Fruit fly (Drosophila melanogaster) ovary, adult (tissue): ENCODE data around the gene nst.
A peak's percentile ranks its signal among the peaks of the same experiment; 100 is the strongest.

Experiments used
- CG17801 ChIP-seq: fragments of 200-800 bp; optimal IDR thresholded peaks from 2 replicates; lab custom pipeline; 2019; ENCODE audit warnings: missing biosample characterization, mild to moderate bottlenecking, missing genetic modification characterization, moderate library complexity; ENCODE audit not compliant: partially characterized antibody

The nst gene

dm6 chr3L:12496428-12497344 lies 33.3 kb downstream of the nst start, which contains the start of gene CG10657:
CG10657 (minus strand) TSS chr3L:12497216.
- no peak for TF ChIP-seq CG17801 (GFP tag; lab: Kevin White, UChicago)

- no peak for TF ChIP-seq CG17801 (GFP tag; lab: Kevin White, UChicago)
Observed at dm6 chr3L:12495312-12495725, 34.7 kb downstream of the nst start.

dm6 chr3L:12494273-12494672 lies 35.7 kb downstream of the nst start:
- no peak for TF ChIP-seq CG17801 (GFP tag; lab: Kevin White, UChicago)

DNA sequence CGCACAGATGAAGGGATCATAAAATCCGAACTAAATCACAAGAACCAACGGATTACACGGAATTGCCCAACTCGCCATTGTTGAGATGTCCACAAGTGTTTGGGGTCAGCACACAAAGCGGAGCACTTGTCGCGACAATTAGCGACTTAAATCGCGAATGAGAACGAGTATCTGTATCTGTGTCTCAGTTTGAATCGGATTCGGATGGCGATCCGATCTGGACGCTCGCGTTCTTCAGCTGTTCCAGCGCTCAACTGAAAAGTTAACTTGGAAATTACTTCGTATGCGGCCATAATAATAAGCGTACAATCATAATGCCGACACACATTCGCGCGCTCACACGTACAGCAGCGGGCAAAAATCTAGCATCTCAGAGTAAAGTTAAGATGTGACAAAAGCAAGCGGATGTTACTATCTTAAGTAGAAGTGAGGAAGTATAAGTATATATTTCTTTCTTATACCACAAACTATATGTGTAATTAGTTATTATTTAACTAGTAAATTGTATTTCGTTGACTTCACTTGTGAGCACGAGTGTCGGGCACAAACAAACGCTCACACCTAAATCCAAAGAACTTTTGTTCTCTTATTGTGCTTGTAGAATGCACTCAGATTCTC lies 39.4 kb downstream of the nst start, which contains the start of gene CG10660:
Gene CG10660, minus strand, starts transcription at position 259 of the 618 bp plus-strand sequence.
- TF ChIP-seq CG17801 (GFP tag; lab: Kevin White, UChicago), result peak; percentile 86

DNA sequence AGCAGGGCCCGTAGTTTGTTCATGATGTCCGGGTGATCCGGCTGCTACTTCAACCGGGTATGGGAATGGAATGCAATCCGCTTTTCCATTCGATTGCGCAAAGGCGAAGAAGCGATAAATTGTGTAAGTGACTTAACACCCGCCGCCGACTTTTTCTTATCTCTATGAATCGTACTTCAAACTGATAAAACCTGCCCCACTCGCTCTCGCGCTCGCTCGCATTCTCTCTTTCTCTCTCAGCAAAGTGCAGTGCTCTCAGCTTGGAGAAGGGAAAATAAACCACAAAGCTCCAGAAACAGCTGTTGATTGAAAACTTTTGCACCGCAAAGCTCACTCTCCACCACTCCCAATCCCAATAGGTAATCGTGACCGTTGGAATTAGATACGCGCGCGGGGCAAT lies 40.0 kb downstream of the nst start:
- no peak for TF ChIP-seq CG17801 (GFP tag; lab: Kevin White, UChicago)

DNA sequence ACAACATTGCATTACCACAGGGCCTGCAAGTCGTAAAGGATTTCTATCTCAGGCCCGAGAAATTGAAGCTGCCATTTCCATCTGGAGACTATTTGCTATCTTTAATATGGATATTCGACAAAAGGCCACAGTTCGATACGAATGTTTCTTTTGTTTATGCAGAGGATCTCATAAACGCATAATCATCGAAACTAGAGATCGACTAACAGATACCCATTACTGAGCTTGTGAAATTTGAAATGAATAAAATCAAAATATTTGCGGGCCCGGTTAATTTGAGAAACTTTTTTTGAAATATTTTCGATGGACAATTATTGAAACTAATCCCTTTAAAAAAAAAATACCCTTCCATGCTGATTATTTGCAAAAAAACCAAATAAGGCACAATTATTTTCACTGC lies 43.8 kb downstream of the nst start:
- TF ChIP-seq CG17801 (GFP tag; lab: Kevin White, UChicago), result no peak

DNA sequence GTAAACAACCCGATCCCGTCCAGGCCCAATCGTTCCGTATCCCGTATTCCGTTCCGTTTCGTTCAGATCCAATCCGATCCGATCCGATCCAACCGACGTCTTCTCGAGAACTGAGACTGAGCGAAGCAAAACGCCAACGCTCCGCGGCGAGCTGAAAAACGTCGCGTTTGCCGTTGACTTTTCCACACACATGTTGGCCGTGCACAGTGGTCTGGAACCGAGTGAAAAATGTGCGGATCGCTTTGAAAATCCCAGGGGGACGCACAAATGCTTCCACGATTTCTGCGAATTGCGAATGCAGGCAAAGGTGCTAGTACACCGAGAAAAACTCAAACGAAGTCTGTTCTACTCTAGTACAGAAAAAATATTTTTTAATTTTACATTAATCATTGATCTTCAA lies 45.0 kb downstream of the nst start, which contains the start of gene CG10663:
Gene CG10663, minus strand, starts transcription at position 88 of the 400 bp plus-strand sequence.
- TF ChIP-seq CG17801 (GFP tag; lab: Kevin White, UChicago), result no peak

DNA sequence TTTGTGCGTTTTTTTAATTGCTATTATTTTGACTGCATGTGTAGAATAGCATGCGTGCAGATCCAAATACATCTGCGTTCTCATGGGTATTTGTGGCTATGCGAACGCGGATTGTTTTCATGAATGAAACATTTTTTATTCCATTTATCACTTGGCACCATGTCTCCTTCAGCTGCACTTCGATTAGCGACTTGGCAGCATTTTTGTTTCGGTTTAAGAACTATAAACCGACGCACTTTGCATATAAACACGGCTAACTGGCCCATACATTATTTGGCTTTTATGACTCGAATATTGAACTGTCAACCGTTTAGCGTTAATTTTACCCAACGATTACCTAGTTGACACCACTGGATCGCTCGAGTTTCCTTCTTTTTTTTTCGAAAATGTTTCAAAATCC lies 45.5 kb downstream of the nst start:
- no peak for TF ChIP-seq CG17801 (GFP tag; lab: Kevin White, UChicago)

- TF ChIP-seq CG17801 (GFP tag; lab: Kevin White, UChicago), result peak; percentile 17
Observed at dm6 chr3L:12482917-12483316, 47.1 kb downstream of the nst start.

- no peak for TF ChIP-seq CG17801 (GFP tag; lab: Kevin White, UChicago)
Observed at dm6 chr3L:12482246-12482645, 47.7 kb downstream of the nst start, which contains the start of gene CG33725. CG33725 (plus strand) TSS chr3L:12482609.

- TF ChIP-seq CG17801 (GFP tag; lab: Kevin White, UChicago), result no peak
Observed at dm6 chr3L:12478229-12478628, 51.7 kb downstream of the nst start.
